Fruit fly (Drosophila melanogaster) whole organism, embryonic: ENCODE data around the gene Der-2.

Source experiments
- CG11456 ChIP-seq: fragments of 200-800 bp; sonication (Bioruptor generic); IDR thresholded peaks from 3 replicates; pipeline ENCODE4 v1.3.6; 2022; ENCODE audit warnings: missing biosample characterization, missing genetic modification characterization
- CG12219 ChIP-seq: fragments of 200-800 bp; sonication (Bioruptor generic); optimal IDR thresholded peaks from 3 replicates; lab custom pipeline; 2018; ENCODE audit warnings: missing biosample characterization, mild to moderate bottlenecking, missing genetic modification characterization
- CG1602 ChIP-seq: fragments of 200-800 bp; sonication (Bioruptor generic); optimal IDR thresholded peaks from 3 replicates; lab custom pipeline; 2016; ENCODE audit warnings: missing biosample characterization, missing genetic modification characterization
- CG32772 ChIP-seq: fragments of 200-800 bp; sonication (Bioruptor generic); IDR thresholded peaks from 2 replicates; pipeline ENCODE4 v1.3.6; 2022; ENCODE audit warnings: missing biosample characterization, missing genetic modification characterization
- CG33213 ChIP-seq: fragments of 200-800 bp; sonication (Bioruptor generic); optimal IDR thresholded peaks from 3 replicates; lab custom pipeline; 2016; ENCODE audit warnings: missing biosample characterization, missing genetic modification characterization
- CG3847 ChIP-seq: fragments of 200-800 bp; sonication (Bioruptor generic); IDR thresholded peaks from 2 replicates; pipeline ENCODE4 v1.3.6; 2022; ENCODE audit warnings: missing biosample characterization, missing genetic modification characterization
- CG6854 ChIP-seq: fragments of 200-800 bp; sonication (Bioruptor generic); optimal IDR thresholded peaks from 3 replicates; lab custom pipeline; 2017; ENCODE audit warnings: missing biosample characterization, mild to moderate bottlenecking, missing genetic modification characterization
- CG7556 ChIP-seq: fragments of 200-800 bp; sonication (Bioruptor generic); optimal IDR thresholded peaks from 2 replicates; lab custom pipeline; 2017; ENCODE audit warnings: missing biosample characterization, mild to moderate bottlenecking, missing genetic modification characterization
- CG7963 ChIP-seq: fragments of 200-800 bp; sonication (Bioruptor generic); IDR thresholded peaks from 3 replicates; pipeline ENCODE4 v1.3.6; 2022; ENCODE audit warnings: missing biosample characterization, missing genetic modification characterization; ENCODE audit not compliant: partially characterized antibody
- CG9727 ChIP-seq: fragments of 200-800 bp; sonication (Bioruptor generic); optimal IDR thresholded peaks from 3 replicates; lab custom pipeline; 2017; ENCODE audit warnings: missing biosample characterization, mild to moderate bottlenecking, missing genetic modification characterization
- CG9876 ChIP-seq: fragments of 200-800 bp; sonication (Bioruptor generic); optimal IDR thresholded peaks from 2 replicates; lab custom pipeline; 2016; ENCODE audit warnings: missing biosample characterization, missing genetic modification characterization
- CrebB ChIP-seq: fragments of 200-800 bp; sonication (Bioruptor generic); optimal IDR thresholded peaks from 3 replicates; lab custom pipeline; 2018; ENCODE audit warnings: missing biosample characterization, mild to moderate bottlenecking, missing genetic modification characterization
- Dip2 ChIP-seq: fragments of 200-800 bp; sonication (Bioruptor generic); IDR thresholded peaks from 2 replicates; pipeline ENCODE4 v1.3.6; 2022; ENCODE audit warnings: missing biosample characterization, missing genetic modification characterization
- Dip3 ChIP-seq: fragments of 200-800 bp; sonication (Bioruptor generic); optimal IDR thresholded peaks from 3 replicates; lab custom pipeline; 2016; ENCODE audit warnings: missing biosample characterization, missing genetic modification characterization
- Drgx ChIP-seq: fragments of 200-800 bp; sonication (Bioruptor generic); IDR thresholded peaks from 2 replicates; pipeline ENCODE4 v1.3.6; 2022; ENCODE audit warnings: missing biosample characterization, missing genetic modification characterization
- HHEX ChIP-seq: fragments of 200-800 bp; sonication (Bioruptor generic); optimal IDR thresholded peaks from 3 replicates; lab custom pipeline; 2017; ENCODE audit warnings: missing biosample characterization, mild to moderate bottlenecking, missing genetic modification characterization, missing genetic modification reagents
- HLH4C ChIP-seq: fragments of 200-800 bp; sonication (Bioruptor generic); IDR thresholded peaks from 3 replicates; pipeline ENCODE4 v1.3.6; 2022; ENCODE audit warnings: missing biosample characterization, missing genetic modification characterization; ENCODE audit not compliant: partially characterized antibody
- Hey ChIP-seq: fragments of 200-800 bp; sonication (Bioruptor generic); optimal IDR thresholded peaks from 3 replicates; lab custom pipeline; 2018; ENCODE audit warnings: missing biosample characterization, mild to moderate bottlenecking, missing genetic modification characterization
- Kr ChIP-seq: fragments of 200-800 bp; sonication (Bioruptor generic); optimal IDR thresholded peaks from 2 replicates; lab custom pipeline; 2017; ENCODE audit warnings: missing biosample characterization, mild to moderate bottlenecking, missing genetic modification characterization
- Lpt ChIP-seq: fragments of >200 bp; optimal IDR thresholded peaks from 2 replicates; lab custom pipeline; 2018; ENCODE audit warnings: missing biosample characterization, missing genetic modification characterization
- Mes4 ChIP-seq: fragments of 200-800 bp; sonication (Bioruptor generic); optimal IDR thresholded peaks from 2 replicates; lab custom pipeline; 2016; ENCODE audit warnings: missing biosample characterization, missing genetic modification characterization
- Mrtf ChIP-seq: fragments of 200-800 bp; sonication (Bioruptor generic); IDR thresholded peaks from 3 replicates; pipeline ENCODE4 v1.3.6; 2022; ENCODE audit warnings: missing biosample characterization, missing genetic modification characterization
- NC2α ChIP-seq: fragments of 200-800 bp; sonication (Bioruptor generic); optimal IDR thresholded peaks from 2 replicates; lab custom pipeline; 2016; ENCODE audit warnings: missing biosample characterization, missing genetic modification characterization
- Opbp ChIP-seq: fragments of 200-800 bp; sonication (Bioruptor generic); IDR thresholded peaks from 3 replicates; pipeline ENCODE4 v1.3.6; 2022; ENCODE audit warnings: missing biosample characterization, missing genetic modification characterization; ENCODE audit not compliant: partially characterized antibody
- PHDP ChIP-seq: fragments of 200-800 bp; sonication (Bioruptor generic); optimal IDR thresholded peaks from 3 replicates; lab custom pipeline; 2018; ENCODE audit warnings: missing biosample characterization, mild to moderate bottlenecking, missing genetic modification characterization, moderate library complexity
- YL-1 ChIP-seq: fragments of 200-800 bp; sonication (Bioruptor generic); optimal IDR thresholded peaks from 3 replicates; lab custom pipeline; 2017; ENCODE audit warnings: missing biosample characterization, mild to moderate bottlenecking, missing genetic modification characterization
- ac ChIP-seq: fragments of 200-800 bp; sonication (Bioruptor generic); optimal IDR thresholded peaks from 3 replicates; lab custom pipeline; 2017; ENCODE audit warnings: missing biosample characterization, mild to moderate bottlenecking, missing genetic modification characterization
- al ChIP-seq: fragments of 200-800 bp; sonication (Bioruptor generic); IDR thresholded peaks from 2 replicates; pipeline ENCODE4 v1.3.6; 2022; ENCODE audit warnings: missing biosample characterization, missing genetic modification characterization
- bab2 ChIP-seq: fragments of 200-800 bp; sonication (Bioruptor generic); optimal IDR thresholded peaks from 2 replicates; lab custom pipeline; 2016; ENCODE audit warnings: missing biosample characterization, missing genetic modification characterization
- bigmax ChIP-seq: fragments of 200-800 bp; sonication (Bioruptor generic); optimal IDR thresholded peaks from 2 replicates; lab custom pipeline; 2018; ENCODE audit warnings: missing biosample characterization, mild to moderate bottlenecking, missing genetic modification characterization
- bsh ChIP-seq, 2 experiments: fragments of 200-800 bp; sonication (Bioruptor generic); optimal IDR thresholded peaks; 2 replicates each; lab custom pipeline; 2017 to 2018; ENCODE audit warnings: mild to moderate bottlenecking in 2 of 2, missing biosample characterization in 2 of 2, missing genetic modification characterization in 2 of 2, moderate library complexity in 1 of 2
- crc ChIP-seq: fragments of 200-800 bp; sonication (Bioruptor generic); optimal IDR thresholded peaks from 2 replicates; lab custom pipeline; 2016; ENCODE audit warnings: missing biosample characterization, missing genetic modification characterization
- dmrt99B ChIP-seq: fragments of 200-800 bp; sonication (Bioruptor generic); optimal IDR thresholded peaks from 2 replicates; lab custom pipeline; 2018; ENCODE audit warnings: missing biosample characterization, mild to moderate bottlenecking, missing genetic modification characterization, moderate library complexity
- ems ChIP-seq: fragments of 200-800 bp; sonication (Bioruptor generic); optimal IDR thresholded peaks from 3 replicates; lab custom pipeline; 2016; ENCODE audit warnings: missing biosample characterization, missing genetic modification characterization
- ftz-f1 ChIP-seq: fragments of 200-800 bp; sonication (Bioruptor generic); optimal IDR thresholded peaks from 2 replicates; lab custom pipeline; 2016; ENCODE audit warnings: missing biosample characterization, missing genetic modification characterization
- fu2 ChIP-seq: fragments of 200-800 bp; sonication (Bioruptor generic); optimal IDR thresholded peaks from 2 replicates; lab custom pipeline; 2016; ENCODE audit warnings: missing biosample characterization, missing genetic modification characterization
- gcm ChIP-seq: fragments of 200-800 bp; sonication (Bioruptor generic); optimal IDR thresholded peaks from 2 replicates; lab custom pipeline; 2019; ENCODE audit warnings: missing biosample characterization, mild to moderate bottlenecking, missing genetic modification characterization, moderate library complexity
- gcm2 ChIP-seq: fragments of 200-800 bp; sonication (Bioruptor generic); optimal IDR thresholded peaks from 2 replicates; lab custom pipeline; 2016; ENCODE audit warnings: missing biosample characterization, missing genetic modification characterization
- ham ChIP-seq: fragments of 200-800 bp; sonication (Bioruptor generic); IDR thresholded peaks from 2 replicates; pipeline ENCODE4 v1.3.6; 2022; ENCODE audit warnings: missing biosample characterization, missing genetic modification characterization
- hth ChIP-seq: fragments of >200 bp; optimal IDR thresholded peaks from 2 replicates; lab custom pipeline; 2017; ENCODE audit warnings: inconsistent platforms
- inv ChIP-seq: fragments of 200-800 bp; sonication (Bioruptor generic); IDR thresholded peaks from 2 replicates; pipeline ENCODE4 v1.3.6; 2022; ENCODE audit warnings: missing biosample characterization, missing genetic modification characterization; ENCODE audit not compliant: partially characterized antibody
- kni ChIP-seq: fragments of 200-800 bp; sonication (Bioruptor generic); optimal IDR thresholded peaks from 3 replicates; lab custom pipeline; 2017; ENCODE audit warnings: mild to moderate bottlenecking, missing biosample characterization, missing genetic modification reagents, missing genetic modification characterization
- mam ChIP-seq: fragments of 200-800 bp; sonication (Bioruptor generic); optimal IDR thresholded peaks from 3 replicates; lab custom pipeline; 2016; ENCODE audit warnings: missing biosample characterization, missing genetic modification characterization
- phol ChIP-seq: fragments of 200-800 bp; sonication (Bioruptor generic); optimal IDR thresholded peaks from 3 replicates; lab custom pipeline; 2018; ENCODE audit warnings: missing biosample characterization, mild to moderate bottlenecking, missing genetic modification characterization, moderate library complexity
- pnt ChIP-seq: fragments of 200-800 bp; sonication (Bioruptor generic); optimal IDR thresholded peaks from 3 replicates; lab custom pipeline; 2016; ENCODE audit warnings: missing biosample characterization, missing genetic modification characterization
- schlank ChIP-seq: fragments of 200-800 bp; sonication (Bioruptor generic); optimal IDR thresholded peaks from 2 replicates; lab custom pipeline; 2018; ENCODE audit warnings: missing biosample characterization, mild to moderate bottlenecking, missing genetic modification characterization
- sd ChIP-seq: fragments of 200-800 bp; sonication (Bioruptor generic); optimal IDR thresholded peaks from 3 replicates; lab custom pipeline; 2018; ENCODE audit warnings: missing biosample characterization, mild to moderate bottlenecking, missing genetic modification characterization, moderate library complexity
- stwl ChIP-seq: fragments of 200-800 bp; sonication (Bioruptor generic); optimal IDR thresholded peaks from 3 replicates; lab custom pipeline; 2018; ENCODE audit warnings: missing biosample characterization, mild to moderate bottlenecking, missing genetic modification characterization, moderate library complexity
- trem ChIP-seq: fragments of 200-800 bp; optimal IDR thresholded peaks from 3 replicates; lab custom pipeline; 2019; ENCODE audit warnings: missing biosample characterization, mild to moderate bottlenecking, missing genetic modification characterization, moderate library complexity
- wek ChIP-seq: fragments of 200-800 bp; sonication (Bioruptor generic); optimal IDR thresholded peaks from 3 replicates; lab custom pipeline; 2018; ENCODE audit warnings: missing biosample characterization, mild to moderate bottlenecking, missing genetic modification characterization, moderate library complexity
- wor ChIP-seq: fragments of 200-800 bp; sonication (Bioruptor generic); IDR thresholded peaks from 2 replicates; pipeline ENCODE4 v1.3.6; 2022; ENCODE audit warnings: missing biosample characterization, missing genetic modification characterization
- zfh1 ChIP-seq: fragments of 200-800 bp; sonication (Bioruptor generic); IDR thresholded peaks from 3 replicates; pipeline ENCODE4 v1.3.6; 2022; ENCODE audit warnings: missing biosample characterization, missing genetic modification characterization

Der-2 gene

dm6 chr3R:16524178-16524577, 40.2 kb upstream of the Der-2 start (continued):
- no peak for TF ChIP-seq ftz-f1
- TF ChIP-seq CG9727, result peak; percentile 72
- no peak for TF ChIP-seq wek
- TF ChIP-seq sd, result peak; percentile 38
- TF ChIP-seq wor (GFP tag; lab: Robert Waterston, UW), result peak; percentile 71
- TF ChIP-seq CG7556, result peak; percentile 69
- TF ChIP-seq phol (tag; lab: Kevin White, UChicago), result peak; percentile 96
- peak; percentile 76 for TF ChIP-seq CG32772
- no peak for TF ChIP-seq crc
- no peak for TF ChIP-seq hth
- no peak for TF ChIP-seq CG9876 (GFP tag; lab: Kevin White, UChicago)
- no peak for TF ChIP-seq ham (GFP tag; lab: Robert Waterston, UW)
- TF ChIP-seq kni (GFP tag; lab: Kevin White, UChicago), result no peak
- no peak for TF ChIP-seq CG7963
- TF ChIP-seq HLH4C (GFP tag; lab: Robert Waterston, UW), result no peak
- peak in 1 of 2 experiments; percentile 86 for TF ChIP-seq bsh (GFP tag; optimal IDR thresholded peaks at IDR 0.05; lab: Kevin White, UChicago)
- TF ChIP-seq Opbp (GFP tag; lab: Robert Waterston, UW), result no peak
- peak; percentile 75 for TF ChIP-seq Drgx (GFP tag; lab: Robert Waterston, UW)
- peak; percentile 90 for TF ChIP-seq dmrt99B (tag; lab: Kevin White, UChicago)
- TF ChIP-seq fu2 (GFP tag; lab: Kevin White, UChicago), result no peak
- no peak for TF ChIP-seq YL-1 (GFP tag; lab: Kevin White, UChicago)
- peak; percentile 65 for TF ChIP-seq PHDP (tag; lab: Kevin White, UChicago)
- peak; percentile 65 for TF ChIP-seq CG6854
- TF ChIP-seq Dip3 (GFP tag; lab: Kevin White, UChicago), result no peak
- no peak for TF ChIP-seq CG11456
- TF ChIP-seq bigmax (GFP tag; lab: Kevin White, UChicago), result no peak
- TF ChIP-seq Hey (tag; lab: Kevin White, UChicago), result no peak
- TF ChIP-seq Mrtf (GFP tag; lab: Robert Waterston, UW), result peak; percentile 55; the same call in 2 of the 3 replicates
- TF ChIP-seq zfh1 (GFP tag; lab: Robert Waterston, UW), result peak; percentile 87
- TF ChIP-seq Kr (GFP tag; lab: Kevin White, UChicago), result no peak
- no peak for TF ChIP-seq Lpt (GFP tag; lab: Kevin White, UChicago)
- TF ChIP-seq schlank (tag; lab: Kevin White, UChicago), result no peak
- no peak for TF ChIP-seq CG33213 (GFP tag; lab: Kevin White, UChicago)
- TF ChIP-seq trem (tag; lab: Kevin White, UChicago), result peak; percentile 87
- TF ChIP-seq gcm, result peak; percentile 69
- no peak for TF ChIP-seq ac
- peak; percentile 31 for TF ChIP-seq HHEX (GFP tag; lab: Kevin White, UChicago)
- peak; percentile 14 for TF ChIP-seq mam
- TF ChIP-seq inv (GFP tag; lab: Robert Waterston, UW), result no peak
- no peak for TF ChIP-seq gcm2 (GFP tag; lab: Kevin White, UChicago)
- peak; percentile 49 for TF ChIP-seq pnt (GFP tag; lab: Kevin White, UChicago)
- peak; percentile 51 for TF ChIP-seq ems
- TF ChIP-seq CrebB (tag; lab: Kevin White, UChicago), result no peak
- no peak for TF ChIP-seq NC2α
- no peak for TF ChIP-seq bab2 (GFP tag; lab: Kevin White, UChicago)
- no peak for TF ChIP-seq Mes4 (GFP tag; lab: Kevin White, UChicago)
- TF ChIP-seq CG3847 (GFP tag; lab: Robert Waterston, UW), result no peak
- no peak for TF ChIP-seq al (GFP tag; lab: Robert Waterston, UW)
- TF ChIP-seq Dip2 (GFP tag; lab: Robert Waterston, UW), result no peak
- no peak for TF ChIP-seq CG1602 (GFP tag; lab: Kevin White, UChicago)
- TF ChIP-seq CG12219, result no peak
- TF ChIP-seq stwl (tag; lab: Kevin White, UChicago), result peak; percentile 37
